Fruit fly (Drosophila melanogaster) whole organism, embryonic: ENCODE measurements around the gene CG3032.

Source experiments
- CG10979 ChIP-seq: fragments of 200-800 bp; sonication (Bioruptor generic); optimal IDR thresholded peaks from 2 replicates; lab custom pipeline; 2018; ENCODE audit warnings: missing biosample characterization, mild to moderate bottlenecking, missing genetic modification characterization, moderate library complexity
- CG12071 ChIP-seq: fragments of 200-800 bp; sonication (Bioruptor generic); optimal IDR thresholded peaks from 3 replicates; lab custom pipeline; 2018; ENCODE audit warnings: missing biosample characterization, mild to moderate bottlenecking, missing genetic modification characterization
- CG1233 ChIP-seq: fragments of 200-800 bp; sonication (Bioruptor generic); optimal IDR thresholded peaks from 4 replicates; lab custom pipeline; 2018; ENCODE audit warnings: missing biosample characterization, mild to moderate bottlenecking, missing genetic modification characterization
- CG14667 ChIP-seq: fragments of 200-800 bp; sonication (Bioruptor generic); IDR thresholded peaks from 2 replicates; pipeline ENCODE4 v1.3.6; 2022; ENCODE audit warnings: missing biosample characterization, missing genetic modification characterization
- CG15514 ChIP-seq: fragments of 200-800 bp; sonication (Bioruptor generic); optimal IDR thresholded peaks from 3 replicates; lab custom pipeline; 2017; ENCODE audit warnings: missing biosample characterization, missing genetic modification characterization, mild to moderate bottlenecking, moderate library complexity, missing genetic modification reagents
- CG15601 ChIP-seq: fragments of 200-800 bp; sonication (Bioruptor generic); optimal IDR thresholded peaks from 3 replicates; lab custom pipeline; 2019; ENCODE audit warnings: missing biosample characterization, mild to moderate bottlenecking, missing genetic modification characterization, moderate library complexity
- CG1832 ChIP-seq: fragments of 200-800 bp; sonication (Bioruptor generic); optimal IDR thresholded peaks from 2 replicates; lab custom pipeline; 2017; ENCODE audit warnings: missing biosample characterization, mild to moderate bottlenecking, missing genetic modification characterization, inconsistent platforms
- CG2202 ChIP-seq: fragments of 200-800 bp; sonication (Bioruptor generic); optimal IDR thresholded peaks from 2 replicates; lab custom pipeline; 2018; ENCODE audit warnings: missing biosample characterization, mild to moderate bottlenecking, missing genetic modification characterization
- CG4820 ChIP-seq: fragments of 200-800 bp; sonication (Bioruptor generic); optimal IDR thresholded peaks from 3 replicates; lab custom pipeline; 2016; ENCODE audit warnings: missing biosample characterization, missing genetic modification characterization
- CG6175 ChIP-seq: fragments of 200-800 bp; sonication (Bioruptor generic); IDR thresholded peaks from 3 replicates; pipeline ENCODE4 v1.3.6; 2022; ENCODE audit warnings: missing biosample characterization, missing genetic modification characterization
- CG6654 ChIP-seq: fragments of 200-800 bp; sonication (Bioruptor generic); optimal IDR thresholded peaks from 2 replicates; lab custom pipeline; 2017; ENCODE audit warnings: missing biosample characterization, mild to moderate bottlenecking, missing genetic modification characterization
- CG7839 ChIP-seq: fragments of 200-800 bp; sonication (Bioruptor generic); optimal IDR thresholded peaks from 3 replicates; lab custom pipeline; 2018; ENCODE audit warnings: missing biosample characterization, mild to moderate bottlenecking, missing genetic modification characterization, moderate library complexity
- CG8359 ChIP-seq: fragments of 200-800 bp; sonication (Bioruptor generic); optimal IDR thresholded peaks from 2 replicates; lab custom pipeline; 2017; ENCODE audit warnings: missing biosample characterization, mild to moderate bottlenecking, missing genetic modification characterization, borderline replicate concordance
- CG9609 ChIP-seq: fragments of 200-800 bp; sonication (Bioruptor generic); optimal IDR thresholded peaks from 3 replicates; lab custom pipeline; 2016; ENCODE audit warnings: missing biosample characterization, missing genetic modification characterization
- Dbx ChIP-seq: fragments of 200-800 bp; sonication (Bioruptor generic); IDR thresholded peaks from 3 replicates; pipeline ENCODE4 v1.3.6; 2022; ENCODE audit warnings: missing biosample characterization, missing genetic modification characterization
- Doc2 ChIP-seq: fragments of 200-800 bp; sonication (Bioruptor generic); IDR thresholded peaks from 2 replicates; pipeline ENCODE4 v1.3.6; 2022; ENCODE audit warnings: missing biosample characterization, missing genetic modification characterization
- HLH4C ChIP-seq: fragments of 200-800 bp; sonication (Bioruptor generic); IDR thresholded peaks from 3 replicates; pipeline ENCODE4 v1.3.6; 2022; ENCODE audit warnings: missing biosample characterization, missing genetic modification characterization; ENCODE audit not compliant: partially characterized antibody
- HLH54F ChIP-seq: fragments of 200-800 bp; sonication (Bioruptor generic); optimal IDR thresholded peaks from 3 replicates; lab custom pipeline; 2016; ENCODE audit warnings: missing biosample characterization, missing genetic modification characterization
- Hmx ChIP-seq: fragments of 200-800 bp; sonication (Bioruptor generic); optimal IDR thresholded peaks from 2 replicates; lab custom pipeline; 2016; ENCODE audit warnings: missing biosample characterization, missing genetic modification characterization
- Med ChIP-seq: fragments of 200-800 bp; sonication (Bioruptor generic); peaks from one replicate; lab custom pipeline; 2016; ENCODE audit warnings: missing biosample characterization, missing genetic modification characterization, mild to moderate bottlenecking, inconsistent platforms, moderate library complexity
- Neu2 ChIP-seq: fragments of 200-800 bp; sonication (Bioruptor generic); optimal IDR thresholded peaks from 3 replicates; lab custom pipeline; 2016; ENCODE audit warnings: missing biosample characterization, missing genetic modification characterization, borderline replicate concordance
- Nf-YB ChIP-seq: fragments of 200-800 bp; sonication (Bioruptor generic); optimal IDR thresholded peaks from 3 replicates; lab custom pipeline; 2019; ENCODE audit warnings: missing biosample characterization, mild to moderate bottlenecking, missing genetic modification characterization, moderate library complexity
- Side ChIP-seq: fragments of 200-800 bp; sonication (Bioruptor generic); optimal IDR thresholded peaks from 2 replicates; lab custom pipeline; 2016; ENCODE audit warnings: missing biosample characterization, missing genetic modification characterization
- Xrp1 ChIP-seq: fragments of 200-800 bp; sonication (Bioruptor generic); IDR thresholded peaks from 2 replicates; pipeline ENCODE4 v1.3.6; 2022; ENCODE audit warnings: missing biosample characterization, missing genetic modification characterization
- corto ChIP-seq: fragments of 200-800 bp; sonication (Bioruptor generic); optimal IDR thresholded peaks from 2 replicates; lab custom pipeline; 2016; ENCODE audit warnings: missing biosample characterization, mild to moderate bottlenecking, missing genetic modification characterization, moderate library complexity
- crol ChIP-seq: fragments of 200-800 bp; sonication (Bioruptor generic); IDR thresholded peaks from 2 replicates; pipeline ENCODE4 v1.3.6; 2022; ENCODE audit warnings: missing biosample characterization, missing genetic modification characterization
- danr ChIP-seq: fragments of 200-800 bp; sonication (Bioruptor generic); IDR thresholded peaks from 2 replicates; pipeline ENCODE4 v1.3.6; 2022; ENCODE audit warnings: missing biosample characterization, missing genetic modification characterization
- eve ChIP-seq, 2 experiments: fragments of >200 bp; optimal IDR thresholded peaks; 2 replicates each; lab custom pipeline; 2017; ENCODE audit warnings: missing biosample characterization in 2 of 2, missing genetic modification characterization in 2 of 2
- hkb ChIP-seq, 2 experiments: fragments of 200-800 bp in 1 of 2; fragments of >200 bp in 1 of 2; sonication (Bioruptor generic) in 1 of 2; IDR thresholded peaks in 1 of 2; optimal IDR thresholded peaks in 1 of 2; 2 replicates each; pipeline versions ENCODE4 v1.3.6 to Lab custom; 2017 to 2022; ENCODE audit warnings: missing biosample characterization in 1 of 2, missing genetic modification characterization in 1 of 2
- otp ChIP-seq: fragments of 200-800 bp; sonication (Bioruptor generic); IDR thresholded peaks from 3 replicates; pipeline ENCODE4, ENCODE4 v1.3.6; 2022; ENCODE audit warnings: missing biosample characterization, missing genetic modification characterization
- sens ChIP-seq: fragments of 200-800 bp; sonication (Bioruptor generic); peaks from one replicate; lab custom pipeline; 2016; ENCODE audit warnings: missing biosample characterization, missing genetic modification characterization
- tap ChIP-seq: fragments of 200-800 bp; optimal IDR thresholded peaks from 3 replicates; lab custom pipeline; 2019; ENCODE audit warnings: missing biosample characterization, mild to moderate bottlenecking, missing genetic modification characterization, moderate library complexity
- wor ChIP-seq: fragments of 200-800 bp; sonication (Bioruptor generic); IDR thresholded peaks from 2 replicates; pipeline ENCODE4 v1.3.6; 2022; ENCODE audit warnings: missing biosample characterization, missing genetic modification characterization
- z ChIP-seq: fragments of 200-800 bp; sonication (Bioruptor generic); IDR thresholded peaks from 3 replicates; pipeline ENCODE4 v1.3.6; 2022; ENCODE audit warnings: missing biosample characterization, missing genetic modification characterization
- zf30C ChIP-seq: fragments of 200-800 bp; sonication (Bioruptor generic); optimal IDR thresholded peaks from 3 replicates; lab custom pipeline; 2018; ENCODE audit warnings: missing biosample characterization, mild to moderate bottlenecking, missing genetic modification characterization

Gene CG3032

dm6 chrX:6996965-6997652, 16.6 kb downstream of the CG3032 start (continued):
- TF ChIP-seq CG9609 (GFP tag; lab: Kevin White, UChicago) (no peak), CG4820 (GFP tag; lab: Kevin White, UChicago) (no peak), corto (GFP tag; lab: Kevin White, UChicago) (no peak), Dbx (GFP tag; lab: Robert Waterston, UW) (no peak), danr (GFP tag; lab: Robert Waterston, UW) (no peak), hkb (optimal IDR thresholded peaks at IDR 0.05; lab: Kevin White, UChicago) (no peak), hkb (GFP tag; IDR thresholded peaks at IDR 0.05; lab: Robert Waterston, UW) (no peak), CG6175 (no peak), CG6654 (GFP tag; lab: Kevin White, UChicago) (no peak), CG12071 (GFP tag; lab: Kevin White, UChicago) (no peak), CG2202 (no peak), Doc2 (GFP tag; lab: Robert Waterston, UW) (no peak), Nf-YB (GFP tag; lab: Kevin White, UChicago) (no peak), Xrp1 (no peak), CG14667 (GFP tag; lab: Robert Waterston, UW) (no peak), z (GFP tag; lab: Robert Waterston, UW) (no peak), HLH4C (GFP tag; lab: Robert Waterston, UW) (no peak), CG15601 (tag; lab: Kevin White, UChicago) (no peak), crol (GFP tag; lab: Robert Waterston, UW) (no peak), CG8359 (GFP tag; lab: Kevin White, UChicago) (no peak), wor (no peak), otp (GFP tag; lab: Robert Waterston, UW) (no peak), Side (GFP tag; lab: Kevin White, UChicago) (no peak)

DNA sequence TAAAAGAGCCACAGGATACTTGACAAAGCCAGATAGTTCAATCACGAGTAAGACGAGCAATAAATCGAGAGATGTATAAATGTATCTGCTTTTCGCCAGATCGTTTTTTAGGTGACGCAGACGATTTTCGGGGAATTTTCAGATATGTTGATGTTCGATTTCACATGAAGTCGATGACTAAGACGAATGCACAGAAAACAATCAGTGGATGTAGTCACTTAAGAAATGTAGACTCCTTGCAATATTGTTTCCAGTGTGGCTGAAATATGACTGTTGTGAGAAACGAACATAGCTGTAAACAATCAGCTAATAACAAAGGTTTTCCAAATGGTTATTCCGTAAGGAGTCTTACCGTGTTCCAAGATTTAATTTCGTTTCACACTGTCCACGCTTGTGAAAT, 17.6 kb downstream of the CG3032 start:
- TF ChIP-seq corto (GFP tag; lab: Kevin White, UChicago), result no peak
- TF ChIP-seq Neu2 (GFP tag; lab: Kevin White, UChicago), result no peak
- TF ChIP-seq CG1233, result no peak
- TF ChIP-seq CG9609 (GFP tag; lab: Kevin White, UChicago), result no peak
- no peak for TF ChIP-seq HLH54F (GFP tag; lab: Kevin White, UChicago)
- TF ChIP-seq CG10979 (tag; lab: Kevin White, UChicago), result no peak
- TF ChIP-seq CG14667 (GFP tag; lab: Robert Waterston, UW), result no peak
- TF ChIP-seq eve (GFP tag; optimal IDR thresholded peaks at IDR 0.05; lab: Kevin White, UChicago), result peak in 1 of 2 experiments; percentile 2
- TF ChIP-seq zf30C (GFP tag; lab: Kevin White, UChicago), result peak; percentile 73
- peak; percentile 13 for TF ChIP-seq sens (GFP tag; lab: Kevin White, UChicago)
- peak; percentile 67 for TF ChIP-seq Med (GFP tag; lab: Kevin White, UChicago)
- TF ChIP-seq, all 482 proteins: peak for 4

DNA sequence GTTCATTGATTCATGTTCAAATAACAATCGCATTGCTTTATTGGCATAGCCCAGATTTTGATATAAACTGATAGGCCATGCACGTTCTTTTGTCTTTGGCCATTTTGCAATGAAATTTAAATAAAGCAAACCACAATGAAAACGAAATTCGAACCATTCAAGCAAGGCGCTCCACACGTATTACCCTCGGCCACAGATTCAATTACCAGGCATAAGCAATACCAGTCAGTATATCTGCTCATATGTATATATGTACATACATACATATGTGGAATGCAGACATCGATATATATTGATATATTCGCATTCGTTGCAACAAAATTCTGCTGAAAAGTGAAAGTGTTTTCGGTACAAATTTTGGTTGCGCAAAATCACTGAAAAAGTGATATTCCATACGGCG, 18.4 kb downstream of the CG3032 start:
- TF ChIP-seq CG15514 (GFP tag; lab: Kevin White, UChicago) (no peak), CG7839 (tag; lab: Kevin White, UChicago) (no peak), tap (tag; lab: Kevin White, UChicago) (no peak), Hmx (no peak), CG1832 (GFP tag; lab: Kevin White, UChicago) (no peak), Med (GFP tag; lab: Kevin White, UChicago) (peak; percentile 48)
